Worm (Caenorhabditis elegans): ENCODE results near the gene lrr-1.

The lrr-1 gene

ce11 chrII:5036128-5036527, at the start of gene lrr-1:
TSS of gene lrr-1 (minus strand) at chrII:5036439.
- no peak for TF ChIP-seq unc-62 (GFP tag; optimal IDR thresholded peaks at IDR 0.05)

- no peak for TF ChIP-seq unc-62 (GFP tag; optimal IDR thresholded peaks at IDR 0.05)
Observed at ce11 chrII:5085450-5085849, 49.2 kb upstream of the lrr-1 start, which contains the start of gene txt-9. TSS of gene txt-9 (plus strand) at chrII:5085785.

ce11 chrII:5084225-5084624, 48.0 kb upstream of the lrr-1 start:
- TF ChIP-seq unc-62 (GFP tag; optimal IDR thresholded peaks at IDR 0.05): no peak

ce11 chrII:5083341-5083740, 47.1 kb upstream of the lrr-1 start, which contains the start of gene C04G6.4:
TSS of gene C04G6.4 (minus strand) at chrII:5083441.
- no peak for TF ChIP-seq unc-62 (GFP tag; optimal IDR thresholded peaks at IDR 0.05)

DNA sequence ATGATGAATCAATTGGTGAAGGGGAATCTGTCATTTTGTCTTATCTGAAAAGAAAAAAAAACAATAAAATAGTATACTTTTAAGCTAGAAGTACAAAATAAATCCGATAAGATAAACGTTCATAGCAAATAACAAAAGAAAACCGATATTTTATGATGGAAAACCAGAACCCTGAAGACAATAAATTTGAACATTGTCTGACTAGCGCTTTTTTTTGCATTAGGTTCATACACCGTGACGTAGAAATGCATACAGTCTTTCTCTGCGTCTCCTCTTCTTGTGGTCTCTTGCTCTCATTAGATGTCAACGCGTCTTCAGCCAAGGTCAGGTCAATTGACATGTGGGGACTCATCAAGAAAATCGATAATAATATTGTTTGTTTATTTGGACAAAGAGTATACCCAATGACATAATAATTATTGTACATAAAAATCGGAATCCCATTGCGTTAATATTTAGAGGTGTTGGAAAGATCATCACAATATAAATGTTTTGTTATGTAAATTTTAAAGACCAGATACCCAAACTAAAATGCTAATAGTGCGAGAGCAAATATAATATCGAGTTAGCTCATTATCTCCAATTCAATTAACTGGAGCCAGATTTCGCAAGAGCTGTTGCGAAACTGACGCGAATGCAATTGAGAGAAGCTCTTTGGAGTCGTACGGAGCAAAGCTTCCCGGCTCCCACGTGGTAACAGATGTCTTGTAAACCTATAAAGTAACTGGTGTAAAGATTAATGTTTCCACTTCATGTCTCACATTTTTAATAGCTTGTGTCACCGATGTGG, 45.1 kb upstream of the lrr-1 start, which contains the start of gene dsh-2:
Gene dsh-2 (minus strand): TSS at position 51 of the 790 bp plus-strand sequence.
- no peak for TF ChIP-seq unc-62 (GFP tag; optimal IDR thresholded peaks at IDR 0.05)

- no peak for TF ChIP-seq unc-62 (GFP tag; optimal IDR thresholded peaks at IDR 0.05)
Observed at ce11 chrII:5071265-5071664, 35.0 kb upstream of the lrr-1 start, which contains the start of gene C27A2.7. TSS of gene C27A2.7 (minus strand) at chrII:5071365.

ce11 chrII:5069525-5069924, 33.3 kb upstream of the lrr-1 start, which contains the start of gene idpb-2:
TSS of gene idpb-2 (minus strand) at chrII:5069625.
- no peak for TF ChIP-seq unc-62 (GFP tag; optimal IDR thresholded peaks at IDR 0.05)

DNA sequence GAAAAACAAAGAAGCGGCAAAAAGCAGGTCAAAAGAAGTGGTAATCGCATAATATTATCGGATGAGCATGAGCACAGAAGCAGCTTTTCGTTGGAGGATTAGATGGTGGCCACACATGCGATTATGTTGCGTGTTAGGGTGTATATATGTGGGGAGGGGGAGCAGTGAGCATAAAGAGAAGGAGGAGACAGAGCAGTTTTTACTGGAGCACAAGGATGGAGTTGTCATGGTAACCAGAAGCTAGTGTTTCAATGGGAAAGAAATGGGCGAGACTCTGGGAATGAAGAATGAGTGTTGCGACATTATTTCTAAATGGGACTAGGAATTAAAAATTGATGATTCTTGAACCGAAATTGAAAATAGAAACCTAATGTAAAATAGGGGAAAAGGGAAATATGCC, 31.7 kb upstream of the lrr-1 start, which contains the start of gene C27A2.8:
Gene C27A2.8 (minus strand): TSS at position 117 of the 400 bp plus-strand sequence.
- no peak for TF ChIP-seq unc-62 (GFP tag; optimal IDR thresholded peaks at IDR 0.05)

ce11 chrII:5066967-5067366, 30.7 kb upstream of the lrr-1 start:
- no peak for TF ChIP-seq unc-62 (GFP tag; optimal IDR thresholded peaks at IDR 0.05)

- TF ChIP-seq unc-62 (GFP tag; optimal IDR thresholded peaks at IDR 0.05): no peak
Observed at ce11 chrII:5061794-5062368, 25.6 kb upstream of the lrr-1 start, which contains the start of gene smc-5. TSS of gene smc-5 (plus strand) at chrII:5062125.

- TF ChIP-seq unc-62 (GFP tag; optimal IDR thresholded peaks at IDR 0.05): no peak
Observed at ce11 chrII:5060719-5061118, 24.5 kb upstream of the lrr-1 start, which contains the start of gene pho-12. TSS of gene pho-12 (minus strand) at chrII:5060819.

DNA sequence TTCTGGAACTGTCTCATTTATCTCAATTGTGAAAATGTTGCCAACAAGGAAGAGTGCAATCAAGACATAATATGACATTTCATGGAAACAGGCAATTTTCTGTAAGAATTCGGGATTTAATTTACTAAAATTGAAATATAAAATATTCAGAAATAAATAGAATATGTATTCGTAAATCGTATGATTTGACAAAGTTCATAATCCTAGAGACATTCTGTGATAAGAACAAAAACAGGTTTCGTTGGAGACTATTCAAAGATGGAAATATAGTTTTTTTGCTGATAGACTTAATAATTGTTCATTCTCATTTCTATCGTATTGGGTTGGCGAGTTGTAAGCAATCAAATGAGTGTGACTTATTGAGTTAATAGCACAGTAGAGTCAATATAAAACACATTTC, 21.8 kb upstream of the lrr-1 start, which contains the start of gene C27A2.12:
Gene C27A2.12 (minus strand): TSS at position 101 of the 400 bp plus-strand sequence.
- TF ChIP-seq unc-62 (GFP tag; optimal IDR thresholded peaks at IDR 0.05): no peak

DNA sequence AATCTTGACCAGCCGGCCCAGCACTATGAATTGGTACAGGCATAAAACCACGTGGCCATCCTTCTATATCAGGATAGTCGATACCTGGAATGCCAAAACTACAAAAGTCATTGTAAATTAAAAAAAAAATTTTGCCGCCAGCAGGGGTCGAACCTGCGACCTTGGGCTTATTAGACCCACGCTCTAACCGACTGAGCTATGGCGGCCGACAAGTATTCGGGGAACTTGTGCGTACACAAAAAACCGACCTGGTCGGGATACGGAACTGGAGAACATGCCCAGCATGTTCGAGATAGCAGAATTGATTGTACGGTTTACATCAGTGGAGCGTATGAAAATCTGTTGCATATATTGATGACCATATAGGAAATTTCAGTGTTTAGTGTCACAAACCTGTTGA, 21.1 kb upstream of the lrr-1 start:
- TF ChIP-seq unc-62 (GFP tag; optimal IDR thresholded peaks at IDR 0.05): no peak

DNA sequence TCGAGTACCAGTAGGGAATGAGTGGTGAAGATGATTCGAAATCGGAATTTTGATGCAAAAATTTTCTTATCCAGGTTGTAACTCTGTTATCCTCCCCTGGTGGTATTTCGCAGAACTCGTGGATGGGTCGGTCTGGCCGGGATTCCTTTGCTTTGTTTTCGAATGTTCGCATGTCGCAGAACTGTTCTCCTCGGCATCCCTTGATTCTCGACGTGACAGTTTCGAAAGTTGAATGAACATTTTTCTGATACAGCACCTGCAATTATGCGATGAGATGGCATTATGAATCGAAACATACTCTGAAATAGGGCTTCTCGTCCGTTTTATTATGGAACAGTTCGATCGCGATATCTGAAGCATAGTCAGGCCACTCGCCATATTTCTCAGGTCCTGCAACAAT, 20.0 kb upstream of the lrr-1 start:
- TF ChIP-seq unc-62 (GFP tag; optimal IDR thresholded peaks at IDR 0.05): no peak

ce11 chrII:5055129-5055666, 19.0 kb upstream of the lrr-1 start, which contains the start of the genes ify-1 and rpl-22:
TSS of gene ify-1 (minus strand) at chrII:5055179.
TSS of gene rpl-22 (plus strand) at chrII:5055616.
- TF ChIP-seq unc-62 (GFP tag; optimal IDR thresholded peaks at IDR 0.05): no peak

DNA sequence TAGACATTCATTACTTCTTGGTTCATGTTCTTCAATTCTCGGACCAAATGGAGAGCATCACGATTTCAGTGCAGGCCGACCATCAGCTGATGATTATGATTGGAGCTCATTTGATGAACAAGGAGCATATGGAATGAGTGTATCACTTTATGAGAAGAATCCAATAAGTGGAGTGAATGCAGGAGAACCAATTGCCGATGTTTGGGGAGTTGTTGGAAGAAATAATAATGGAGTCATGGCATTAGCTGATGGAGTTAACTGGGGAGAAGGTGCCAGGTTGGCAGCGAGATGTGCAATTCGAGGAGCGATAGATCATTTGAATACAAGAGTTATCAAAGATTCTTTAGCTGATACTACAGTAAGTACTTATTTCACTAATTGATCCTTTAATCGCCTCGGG, 14.5 kb upstream of the lrr-1 start:
- no peak for TF ChIP-seq unc-62 (GFP tag; optimal IDR thresholded peaks at IDR 0.05)

Measured in whole organism, dauer.